Worm (Caenorhabditis elegans): Measurements from ENCODE around the gene alg-2.

- TF ChIP-seq nhr-12 (tag; optimal IDR thresholded peaks at IDR 0.05) (no peak), skn-1 (tag; optimal IDR thresholded peaks at IDR 0.05) (no peak), nhr-28 (tag; optimal IDR thresholded peaks at IDR 0.05) (no peak), efl-1 (optimal IDR thresholded peaks at IDR 0.05) (no peak), efl-1 (GFP tag; optimal IDR thresholded peaks at IDR 0.05 in 1 of 2) (no peak)
Measured at ce11 chrII:905335-905734, 32.3 kb downstream of the alg-2 start.

Data from whole organism, L1 larva.